Worm (Caenorhabditis elegans): ENCODE data around the gene inx-6.

- no peak for TF ChIP-seq nhr-77 (tag; optimal IDR thresholded peaks at IDR 0.05)
- TF ChIP-seq ama-1 (optimal IDR thresholded peaks at IDR 0.05), result no peak
- TF ChIP-seq unc-39 (tag; optimal IDR thresholded peaks at IDR 0.05), result no peak
- no peak for TF ChIP-seq hmg-11 (tag; optimal IDR thresholded peaks at IDR 0.05)
- TF ChIP-seq daf-12 (tag; optimal IDR thresholded peaks at IDR 0.05), result no peak
- TF ChIP-seq ceh-16 (tag; optimal IDR thresholded peaks at IDR 0.05), result no peak
- no peak for TF ChIP-seq nfya-1 (tag; optimal IDR thresholded peaks at IDR 0.05; ENCODE audit: insufficient read depth)
- no peak for TF ChIP-seq ceh-9 (tag; optimal IDR thresholded peaks at IDR 0.05)
- no peak for TF ChIP-seq nhr-76 (tag; optimal IDR thresholded peaks at IDR 0.05)
- TF ChIP-seq nhr-11 (tag; optimal IDR thresholded peaks at IDR 0.05), result no peak
- TF ChIP-seq lin-39 (tag; optimal IDR thresholded peaks at IDR 0.05), result no peak
- no peak for TF ChIP-seq elt-1 (tag; optimal IDR thresholded peaks at IDR 0.05)
- TF ChIP-seq elt-3 (tag; optimal IDR thresholded peaks at IDR 0.05), result no peak
- no peak for TF ChIP-seq ztf-11 (tag; optimal IDR thresholded peaks at IDR 0.05)
These were observed 47.2 kb downstream of the inx-6 start, which contains the start of gene pin-2 for ce11 chrIV:12793621-12794020.
